Fruit fly (Drosophila melanogaster) whole organism, embryonic: ENCODE measurements around the gene CG17327.

Experiments used
- Abd-B ChIP-seq: fragments of 200-800 bp; sonication (Bioruptor generic); optimal IDR thresholded peaks from 2 replicates; lab custom pipeline; 2018; ENCODE audit warnings: missing biosample characterization, mild to moderate bottlenecking, missing genetic modification characterization, moderate library complexity
- Asciz ChIP-seq: fragments of 200-800 bp; sonication (Bioruptor generic); optimal IDR thresholded peaks from 2 replicates; lab custom pipeline; 2017; ENCODE audit warnings: missing biosample characterization, mild to moderate bottlenecking, missing genetic modification characterization, missing genetic modification reagents
- BEAF-32 ChIP-seq: fragments of 200-800 bp; sonication (Bioruptor generic); optimal IDR thresholded peaks from 3 replicates; lab custom pipeline; 2017; ENCODE audit warnings: missing biosample characterization, missing genetic modification characterization, mild to moderate bottlenecking, moderate library complexity, missing genetic modification reagents
- BtbVII ChIP-seq: fragments of 200-800 bp; sonication (Bioruptor generic); optimal IDR thresholded peaks from 3 replicates; lab custom pipeline; 2017; ENCODE audit warnings: missing biosample characterization, mild to moderate bottlenecking, missing genetic modification characterization
- CG10321 ChIP-seq: fragments of 200-800 bp; sonication (Bioruptor generic); IDR thresholded peaks from 2 replicates; pipeline ENCODE4 v1.3.6; 2022; ENCODE audit warnings: missing biosample characterization, missing genetic modification characterization
- CG10431 ChIP-seq: fragments of 200-800 bp; sonication (Bioruptor generic); optimal IDR thresholded peaks from 3 replicates; lab custom pipeline; 2018; ENCODE audit warnings: missing biosample characterization, mild to moderate bottlenecking, missing genetic modification characterization
- CG11085 ChIP-seq: fragments of 200-800 bp; sonication (Bioruptor generic); IDR thresholded peaks from 2 replicates; pipeline ENCODE4 v1.3.6; 2022; ENCODE audit warnings: missing biosample characterization, missing genetic modification characterization
- CG1233 ChIP-seq: fragments of 200-800 bp; sonication (Bioruptor generic); optimal IDR thresholded peaks from 4 replicates; lab custom pipeline; 2018; ENCODE audit warnings: missing biosample characterization, mild to moderate bottlenecking, missing genetic modification characterization
- CG13287 ChIP-seq: fragments of 200-800 bp; sonication (Bioruptor generic); IDR thresholded peaks from 2 replicates; pipeline ENCODE4 v1.3.6; 2022; ENCODE audit warnings: missing biosample characterization, missing genetic modification characterization; ENCODE audit not compliant: partially characterized antibody
- CG14014 ChIP-seq: fragments of 200-800 bp; sonication (Bioruptor generic); IDR thresholded peaks from 2 replicates; pipeline ENCODE4 v1.3.6; 2022; ENCODE audit warnings: missing biosample characterization, missing genetic modification characterization
- CG14050 ChIP-seq: fragments of 200-800 bp; sonication (Bioruptor generic); IDR thresholded peaks from 3 replicates; pipeline ENCODE4 v1.3.6; 2022; ENCODE audit warnings: missing biosample characterization, missing genetic modification characterization
- CG15011 ChIP-seq: fragments of 200-800 bp; sonication (Bioruptor generic); optimal IDR thresholded peaks from 3 replicates; lab custom pipeline; 2018; ENCODE audit warnings: missing biosample characterization, mild to moderate bottlenecking, missing genetic modification characterization
- CG15696 ChIP-seq: fragments of 200-800 bp; sonication (Bioruptor generic); optimal IDR thresholded peaks from 2 replicates; lab custom pipeline; 2019; ENCODE audit warnings: missing biosample characterization, mild to moderate bottlenecking, missing genetic modification characterization, moderate library complexity
- CG17612 ChIP-seq: fragments of 200-800 bp; sonication (Bioruptor generic); IDR thresholded peaks from 2 replicates; pipeline ENCODE4 v1.3.6; 2022; ENCODE audit warnings: missing biosample characterization, missing genetic modification characterization
- CG17802 ChIP-seq: fragments of 200-800 bp; sonication (Bioruptor generic); optimal IDR thresholded peaks from 2 replicates; lab custom pipeline; 2018; ENCODE audit warnings: missing biosample characterization, mild to moderate bottlenecking, missing genetic modification characterization, moderate library complexity
- CG2875 ChIP-seq: fragments of 200-800 bp; sonication (Bioruptor generic); optimal IDR thresholded peaks from 2 replicates; lab custom pipeline; 2017; ENCODE audit warnings: missing biosample characterization, mild to moderate bottlenecking, missing genetic modification characterization, missing genetic modification reagents
- CG31441 ChIP-seq: fragments of 200-800 bp; sonication (Bioruptor generic); IDR thresholded peaks from 2 replicates; pipeline ENCODE4 v1.3.6; 2022; ENCODE audit warnings: missing biosample characterization, missing genetic modification characterization
- CG3163 ChIP-seq: fragments of 200-800 bp; sonication (Bioruptor generic); optimal IDR thresholded peaks from 3 replicates; lab custom pipeline; 2016; ENCODE audit warnings: missing biosample characterization, missing genetic modification characterization
- CG3407 ChIP-seq: fragments of 200-800 bp; sonication (Bioruptor generic); optimal IDR thresholded peaks from 2 replicates; lab custom pipeline; 2018; ENCODE audit warnings: missing biosample characterization, mild to moderate bottlenecking, missing genetic modification characterization
- CG3726 ChIP-seq: fragments of 200-800 bp; sonication (Bioruptor generic); IDR thresholded peaks from 3 replicates; pipeline ENCODE4, ENCODE4 v1.3.6; 2022; ENCODE audit warnings: missing biosample characterization, missing genetic modification characterization
- CG6683 ChIP-seq: fragments of 200-800 bp; sonication (Bioruptor generic); optimal IDR thresholded peaks from 2 replicates; lab custom pipeline; 2017; ENCODE audit warnings: missing biosample characterization, mild to moderate bottlenecking, missing genetic modification characterization, missing genetic modification reagents
- CG8388 ChIP-seq: fragments of 200-800 bp; sonication (Bioruptor generic); optimal IDR thresholded peaks from 2 replicates; lab custom pipeline; 2019; ENCODE audit warnings: missing biosample characterization, mild to moderate bottlenecking, missing genetic modification characterization, moderate library complexity
- CG8924 ChIP-seq: fragments of 200-800 bp; optimal IDR thresholded peaks from 3 replicates; lab custom pipeline; 2019; ENCODE audit warnings: missing biosample characterization, mild to moderate bottlenecking, missing genetic modification characterization, moderate library complexity
- Doc3 ChIP-seq: fragments of 200-800 bp; sonication (Bioruptor generic); IDR thresholded peaks from 3 replicates; pipeline ENCODE4 v1.3.6; 2022; ENCODE audit warnings: missing biosample characterization, missing genetic modification characterization; ENCODE audit not compliant: partially characterized antibody
- E2f1 ChIP-seq: fragments of 200-800 bp; sonication (Bioruptor generic); IDR thresholded peaks from 2 replicates; pipeline ENCODE4 v1.3.6; 2022; ENCODE audit warnings: missing biosample characterization, missing genetic modification characterization
- Jarid2 ChIP-seq: fragments of 200-800 bp; sonication (Bioruptor generic); optimal IDR thresholded peaks from 3 replicates; lab custom pipeline; 2017; ENCODE audit warnings: mild to moderate bottlenecking, missing biosample characterization, missing genetic modification reagents, missing genetic modification characterization
- MESR4 ChIP-seq: fragments of 200-800 bp; sonication (Bioruptor generic); optimal IDR thresholded peaks from 2 replicates; lab custom pipeline; 2018; ENCODE audit warnings: missing biosample characterization, mild to moderate bottlenecking, missing genetic modification characterization, moderate library complexity
- Myb ChIP-seq: fragments of 200-800 bp; sonication (Bioruptor generic); optimal IDR thresholded peaks from 2 replicates; lab custom pipeline; 2016; ENCODE audit warnings: missing biosample characterization, missing genetic modification characterization
- Oaz ChIP-seq: fragments of 200-800 bp; sonication (Bioruptor generic); IDR thresholded peaks from 2 replicates; pipeline ENCODE4 v1.3.6; 2022; ENCODE audit warnings: missing biosample characterization, missing genetic modification characterization
- abd-A ChIP-seq: fragments of 200-800 bp; sonication (Bioruptor generic); optimal IDR thresholded peaks from 3 replicates; lab custom pipeline; 2019; ENCODE audit warnings: missing biosample characterization, mild to moderate bottlenecking, missing genetic modification characterization, moderate library complexity
- az2 ChIP-seq: fragments of 200-800 bp; sonication (Bioruptor generic); optimal IDR thresholded peaks from 3 replicates; lab custom pipeline; 2016; ENCODE audit warnings: missing biosample characterization, missing genetic modification characterization
- bbx ChIP-seq: fragments of 200-800 bp; sonication (Bioruptor generic); IDR thresholded peaks from 2 replicates; pipeline ENCODE4 v1.3.6; 2022; ENCODE audit warnings: missing biosample characterization, missing genetic modification characterization; ENCODE audit not compliant: partially characterized antibody
- bigmax ChIP-seq: fragments of 200-800 bp; sonication (Bioruptor generic); optimal IDR thresholded peaks from 2 replicates; lab custom pipeline; 2018; ENCODE audit warnings: missing biosample characterization, mild to moderate bottlenecking, missing genetic modification characterization
- bsh ChIP-seq, 2 experiments: fragments of 200-800 bp; sonication (Bioruptor generic); optimal IDR thresholded peaks; 2 replicates each; lab custom pipeline; 2017 to 2018; ENCODE audit warnings: mild to moderate bottlenecking in 2 of 2, missing biosample characterization in 2 of 2, missing genetic modification characterization in 2 of 2, moderate library complexity in 1 of 2
- da ChIP-seq: fragments of 200-800 bp; sonication (Bioruptor generic); optimal IDR thresholded peaks from 2 replicates; lab custom pipeline; 2016; ENCODE audit warnings: missing biosample characterization, missing genetic modification characterization
- dm ChIP-seq: fragments of 200-800 bp; sonication (Bioruptor generic); optimal IDR thresholded peaks from 3 replicates; lab custom pipeline; 2016; ENCODE audit warnings: missing biosample characterization, missing genetic modification characterization
- fd3F ChIP-seq: fragments of 200-800 bp; sonication (Bioruptor generic); optimal IDR thresholded peaks from 2 replicates; lab custom pipeline; 2018; ENCODE audit warnings: missing biosample characterization, mild to moderate bottlenecking, missing genetic modification characterization, moderate library complexity
- fu2 ChIP-seq: fragments of 200-800 bp; sonication (Bioruptor generic); optimal IDR thresholded peaks from 2 replicates; lab custom pipeline; 2016; ENCODE audit warnings: missing biosample characterization, missing genetic modification characterization
- ken ChIP-seq: fragments of 200-800 bp; sonication (Bioruptor generic); IDR thresholded peaks from 3 replicates; pipeline ENCODE4 v1.3.6; 2022; ENCODE audit warnings: missing biosample characterization, missing genetic modification characterization
- mirr ChIP-seq: fragments of 200-800 bp; sonication (Bioruptor generic); optimal IDR thresholded peaks from 3 replicates; lab custom pipeline; 2018; ENCODE audit warnings: missing biosample characterization, mild to moderate bottlenecking, missing genetic modification characterization
- pho ChIP-seq: fragments of 200-800 bp; sonication (Bioruptor generic); optimal IDR thresholded peaks from 2 replicates; lab custom pipeline; 2016; ENCODE audit warnings: missing biosample characterization, missing genetic modification characterization
- pita ChIP-seq: fragments of 200-800 bp; sonication (Bioruptor generic); optimal IDR thresholded peaks from 2 replicates; lab custom pipeline; 2017; ENCODE audit warnings: missing biosample characterization, mild to moderate bottlenecking, missing genetic modification characterization
- pnt ChIP-seq: fragments of 200-800 bp; sonication (Bioruptor generic); optimal IDR thresholded peaks from 3 replicates; lab custom pipeline; 2016; ENCODE audit warnings: missing biosample characterization, missing genetic modification characterization
- pum ChIP-seq: fragments of 200-800 bp; sonication (Bioruptor generic); optimal IDR thresholded peaks from 2 replicates; lab custom pipeline; 2016; ENCODE audit warnings: missing biosample characterization, missing genetic modification characterization
- rib ChIP-seq: fragments of 200-800 bp; sonication (Bioruptor generic); IDR thresholded peaks from 2 replicates; pipeline ENCODE4 v1.3.6; 2022; ENCODE audit warnings: missing biosample characterization, missing genetic modification characterization
- schlank ChIP-seq: fragments of 200-800 bp; sonication (Bioruptor generic); optimal IDR thresholded peaks from 2 replicates; lab custom pipeline; 2018; ENCODE audit warnings: missing biosample characterization, mild to moderate bottlenecking, missing genetic modification characterization
- sens-2 ChIP-seq: fragments of 200-800 bp; sonication (Bioruptor generic); IDR thresholded peaks from 2 replicates; pipeline ENCODE4 v1.3.6; 2022; ENCODE audit warnings: missing biosample characterization, missing genetic modification characterization
- sim ChIP-seq: fragments of 200-800 bp; sonication (Bioruptor generic); IDR thresholded peaks from 2 replicates; pipeline ENCODE4 v1.3.6; 2022; ENCODE audit warnings: missing biosample characterization, missing genetic modification characterization
- unpg ChIP-seq: fragments of 200-800 bp; sonication (Bioruptor generic); optimal IDR thresholded peaks from 3 replicates; lab custom pipeline; 2018; ENCODE audit warnings: missing biosample characterization, mild to moderate bottlenecking, missing genetic modification characterization, moderate library complexity

The CG17327 gene

DNA sequence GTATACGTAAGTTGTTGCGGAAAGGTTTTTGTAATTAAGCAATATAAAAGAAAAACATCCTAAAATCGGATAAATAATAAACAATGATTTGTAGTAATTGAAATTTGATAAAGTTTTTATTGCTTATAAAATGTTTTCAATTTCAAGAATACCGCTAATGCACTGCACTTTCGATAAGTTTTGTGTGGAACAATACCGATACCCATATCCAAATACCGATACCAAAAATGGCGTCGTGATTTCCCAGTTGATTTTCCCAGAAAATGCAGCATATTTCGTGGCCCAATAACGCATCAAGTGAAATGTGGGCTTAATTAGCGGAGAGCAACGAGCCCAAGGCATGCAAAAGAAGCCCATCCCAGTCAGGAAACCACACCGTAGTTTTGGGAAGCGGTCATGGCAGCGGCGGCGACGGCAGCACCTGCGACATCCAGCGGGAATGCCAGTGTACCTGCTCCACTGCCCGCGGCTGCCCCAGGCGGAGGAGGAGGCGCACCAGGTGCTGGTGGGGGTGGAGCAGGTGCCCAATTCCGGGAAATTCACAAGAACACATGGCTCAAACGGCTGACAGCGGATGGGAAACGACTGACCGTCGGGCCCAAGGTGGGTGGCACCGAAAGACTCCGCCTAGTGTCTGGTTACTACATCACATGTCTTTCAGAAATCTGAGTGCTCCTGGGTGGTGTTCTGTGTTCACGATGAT, 11.5 kb downstream of the CG17327 start, which contains the start of gene CG31342 (continued):
- TF ChIP-seq Asciz (no peak), sens-2 (GFP tag; lab: Robert Waterston, UW) (no peak), CG3407 (GFP tag; lab: Kevin White, UChicago) (no peak), Oaz (GFP tag; lab: Robert Waterston, UW) (no peak), az2 (peak; percentile 42), CG14050 (GFP tag; lab: Robert Waterston, UW) (no peak), dm (GFP tag; lab: Kevin White, UChicago) (peak; percentile 46), fd3F (peak; percentile 41), CG14014 (GFP tag; lab: Robert Waterston, UW) (peak; percentile 35; the same call in 1 of the 2 replicates), CG10321 (GFP tag; lab: Robert Waterston, UW) (no peak), CG3163 (GFP tag; lab: Kevin White, UChicago) (no peak), MESR4 (peak; percentile 96), schlank (tag; lab: Kevin White, UChicago) (no peak), pita (no peak), CG3726 (GFP tag; lab: Robert Waterston, UW) (no peak), rib (GFP tag; lab: Robert Waterston, UW) (no peak), Myb (GFP tag; lab: Kevin White, UChicago) (no peak), CG13287 (GFP tag; lab: Robert Waterston, UW) (peak; percentile 76), CG31441 (GFP tag; lab: Robert Waterston, UW) (no peak), pum (no peak), CG1233 (GFP tag; lab: Kevin White, UChicago) (no peak), fu2 (no peak), CG6683 (no peak), CG2875 (no peak), unpg (no peak), CG8388 (GFP tag; lab: Kevin White, UChicago) (peak; percentile 53), pho (GFP tag; lab: Kevin White, UChicago) (peak; percentile 9), bsh (GFP tag; optimal IDR thresholded peaks at IDR 0.05; lab: Kevin White, UChicago) (peak in 1 of 2 experiments; percentile 62), bbx (peak; percentile 79), CG10431 (GFP tag; lab: Kevin White, UChicago) (no peak), Jarid2 (no peak), CG11085 (GFP tag; lab: Robert Waterston, UW) (no peak), CG15011 (GFP tag; lab: Kevin White, UChicago) (peak; percentile 0), sim (GFP tag; lab: Robert Waterston, UW) (no peak), CG17612 (no peak), ken (GFP tag; lab: Robert Waterston, UW) (no peak), CG15696 (peak; percentile 45), BtbVII (GFP tag; lab: Kevin White, UChicago) (no peak), E2f1 (GFP tag; lab: Robert Waterston, UW) (no peak), bigmax (GFP tag; lab: Kevin White, UChicago) (no peak), abd-A (no peak), CG8924 (tag; lab: Kevin White, UChicago) (peak; percentile 59), mirr (GFP tag; lab: Kevin White, UChicago) (no peak), pnt (GFP tag; lab: Kevin White, UChicago) (no peak), CG17802 (tag; lab: Kevin White, UChicago) (peak; percentile 98), da (peak; percentile 7), BEAF-32 (GFP tag; lab: Kevin White, UChicago) (peak; percentile 76), Abd-B (no peak), Doc3 (GFP tag; lab: Robert Waterston, UW) (peak; percentile 64)
